Worm (Caenorhabditis elegans) whole organism, L4/young adult: Measurements from ENCODE around the gene Y17G7B.8.

Experiments
- W03F9.2 ChIP-seq: fragments of 150-350 bp; optimal IDR thresholded peaks from 2 replicates; lab custom pipeline; 2014; ENCODE audit warnings: missing biosample characterization, missing genetic modification characterization
- dao-5 ChIP-seq: sonication (generic microtip); optimal IDR thresholded peaks from 2 replicates; lab custom pipeline; 2016; ENCODE audit warnings: missing genotype, missing genetic modification characterization, moderate library complexity, missing compliant biosample characterization
- him-1 ChIP-seq: sonication (generic microtip); optimal IDR thresholded peaks from 2 replicates; lab custom pipeline; 2016; ENCODE audit warnings: missing genotype, missing genetic modification reagents, missing genetic modification characterization, missing compliant biosample characterization

ce11 chrII:12077281-12077680 lies 49.7 kb upstream of the Y17G7B.8 start:
- TF ChIP-seq dao-5 (tag; lab: Kevin White, UChicago) = no peak
- TF ChIP-seq W03F9.2 (tag; lab: Kevin White, UChicago) = no peak
- no peak for TF ChIP-seq him-1
